Worm (Caenorhabditis elegans) whole organism, young adult: ENCODE results near the gene C49G7.12.

Experiments used
- C06A6.2 ChIP-seq: fragments of 200-800 bp; sonication (Bioruptor generic); conservative IDR thresholded peaks from 2 replicates; pipeline ENCODE4 v1.3.6; 2022; ENCODE audit warnings: missing genetic modification characterization, missing compliant biosample characterization
- C17E4.6 ChIP-seq: fragments of 200-800 bp; sonication (Bioruptor generic); IDR thresholded peaks from 2 replicates; pipeline ENCODE4 v1.3.6; 2022; ENCODE audit warnings: missing genetic modification reagents, missing genetic modification characterization, missing compliant biosample characterization
- F10E7.11 ChIP-seq: sonication (generic microtip); optimal IDR thresholded peaks from 2 replicates; lab custom pipeline; 2017; ENCODE audit warnings: mild to moderate bottlenecking, missing genetic modification characterization, moderate library complexity, missing compliant biosample characterization
- F37B4.10 ChIP-seq: fragments of 200-800 bp; sonication (Bioruptor generic); IDR thresholded peaks from 2 replicates; pipeline ENCODE4 v1.3.6; 2022; ENCODE audit warnings: missing genetic modification characterization, missing compliant biosample characterization
- F49E8.2 ChIP-seq: sonication (generic microtip); optimal IDR thresholded peaks from 3 replicates; lab custom pipeline; 2017; ENCODE audit warnings: missing genetic modification characterization, mild to moderate bottlenecking, missing compliant biosample characterization, antibody characterized with exemption, moderate library complexity; ENCODE audit not compliant: insufficient read depth
- attf-5 ChIP-seq: fragments of 200-800 bp; sonication (Bioruptor generic); optimal IDR thresholded peaks from 2 replicates; lab custom pipeline; 2018; ENCODE audit warnings: mild to moderate bottlenecking, missing genetic modification characterization, missing compliant biosample characterization
- bed-1 ChIP-seq: fragments of 200-800 bp; sonication (Bioruptor generic); IDR thresholded peaks from 2 replicates; pipeline ENCODE4 v1.3.6; 2022; ENCODE audit warnings: missing genetic modification reagents, missing genetic modification characterization, missing compliant biosample characterization
- cebp-1 ChIP-seq, 2 experiments: fragments of 200-800 bp in 1 of 2; sonication (Bioruptor generic) in 1 of 2; sonication (generic microtip) in 1 of 2; IDR thresholded peaks in 1 of 2; optimal IDR thresholded peaks in 1 of 2; 2 replicates each; pipeline versions ENCODE4 v1.3.6 to Lab custom; 2017 to 2022; ENCODE audit warnings: missing compliant biosample characterization in 2 of 2, missing genetic modification characterization in 2 of 2, mild to moderate bottlenecking in 1 of 2, missing genetic modification reagents in 1 of 2, moderate library complexity in 1 of 2
- cebp-2 ChIP-seq: fragments of 200-800 bp; sonication (Bioruptor generic); IDR thresholded peaks from 2 replicates; pipeline ENCODE4 v1.3.6; 2022; ENCODE audit warnings: missing genetic modification characterization, missing compliant biosample characterization
- ceh-91 ChIP-seq: fragments of 200-800 bp; sonication (Bioruptor generic); IDR thresholded peaks from 2 replicates; pipeline ENCODE4 v1.3.6; 2022; ENCODE audit warnings: missing genetic modification reagents, missing genetic modification characterization, missing compliant biosample characterization
- dox-1 ChIP-seq: fragments of 200-800 bp; sonication (Bioruptor generic); IDR thresholded peaks from 2 replicates; pipeline ENCODE4 v1.3.6; 2022; ENCODE audit warnings: missing genetic modification reagents, missing genetic modification characterization, missing compliant biosample characterization
- ekl-4 ChIP-seq: fragments of 200-800 bp; sonication (Bioruptor generic); IDR thresholded peaks from 2 replicates; pipeline ENCODE4 v1.3.6; 2022; ENCODE audit warnings: missing genetic modification reagents, missing genetic modification characterization, missing compliant biosample characterization
- him-1 ChIP-seq: sonication (generic microtip); optimal IDR thresholded peaks from 2 replicates; lab custom pipeline; 2016; ENCODE audit warnings: missing genotype, missing genetic modification reagents, missing genetic modification characterization, missing compliant biosample characterization
- hsf-1 ChIP-seq: fragments of 200-800 bp; sonication (Bioruptor generic); IDR thresholded peaks from 2 replicates; pipeline ENCODE4 v1.3.6; 2022; ENCODE audit warnings: missing genetic modification reagents, missing genetic modification characterization, missing compliant biosample characterization
- lin-54 ChIP-seq: fragments of 200-800 bp; sonication (Bioruptor generic); optimal IDR thresholded peaks from 2 replicates; lab custom pipeline; 2018; ENCODE audit warnings: mild to moderate bottlenecking, missing genetic modification characterization, missing compliant biosample characterization
- lsl-1 ChIP-seq: fragments of 200-800 bp; sonication (Bioruptor generic); optimal IDR thresholded peaks from 2 replicates; lab custom pipeline; 2018; ENCODE audit warnings: mild to moderate bottlenecking, missing genetic modification characterization, moderate library complexity, missing compliant biosample characterization
- lsy-27 ChIP-seq: sonication (generic microtip); optimal IDR thresholded peaks from 2 replicates; lab custom pipeline; 2017; ENCODE audit warnings: missing genetic modification characterization, mild to moderate bottlenecking, missing compliant biosample characterization, antibody characterized with exemption, missing genotype, borderline replicate concordance; ENCODE audit not compliant: insufficient read depth
- madf-3 ChIP-seq: fragments of 200-800 bp; sonication (Bioruptor generic); IDR thresholded peaks from 2 replicates; pipeline ENCODE4 v1.3.6; 2022; ENCODE audit warnings: missing genetic modification reagents, missing genetic modification characterization, missing compliant biosample characterization
- madf-6 ChIP-seq: fragments of 200-800 bp; sonication (Bioruptor generic); IDR thresholded peaks from 2 replicates; pipeline ENCODE4 v1.3.6; 2022; ENCODE audit warnings: missing genetic modification reagents, missing genetic modification characterization, missing compliant biosample characterization
- nfya-2 ChIP-seq: fragments of 200-800 bp; sonication (Bioruptor generic); IDR thresholded peaks from 2 replicates; pipeline ENCODE4 v1.3.6; 2022; ENCODE audit warnings: missing genetic modification reagents, missing genetic modification characterization, missing compliant biosample characterization
- nhr-80 ChIP-seq: sonication (generic microtip); optimal IDR thresholded peaks from 2 replicates; lab custom pipeline; 2016; ENCODE audit warnings: missing genetic modification characterization, missing compliant biosample characterization
- snpc-3.4 ChIP-seq: sonication (generic microtip); optimal IDR thresholded peaks from 2 replicates; lab custom pipeline; 2017; ENCODE audit warnings: missing genetic modification characterization, mild to moderate bottlenecking, missing compliant biosample characterization, antibody characterized with exemption, moderate library complexity, missing genotype, missing genetic modification reagents
- somi-1 ChIP-seq: fragments of 200-800 bp; sonication (Bioruptor generic); optimal IDR thresholded peaks from 2 replicates; lab custom pipeline; 2018; ENCODE audit warnings: mild to moderate bottlenecking, missing genetic modification characterization, missing compliant biosample characterization
- unc-130 ChIP-seq: sonication (generic microtip); optimal IDR thresholded peaks from 2 replicates; lab custom pipeline; 2016; ENCODE audit warnings: missing genetic modification reagents, missing genetic modification characterization, missing compliant biosample characterization
- unc-62 ChIP-seq: fragments of 150-350 bp; optimal IDR thresholded peaks from 2 replicates; lab custom pipeline; 2014; ENCODE audit warnings: missing biosample characterization, missing genetic modification reagents, missing genetic modification characterization
- ztf-25 ChIP-seq: fragments of 200-800 bp; sonication (Bioruptor generic); IDR thresholded peaks from 2 replicates; pipeline ENCODE4 v1.3.6; 2022; ENCODE audit warnings: missing genetic modification reagents, missing genetic modification characterization, missing compliant biosample characterization
- ztf-26 ChIP-seq: sonication (generic microtip); optimal IDR thresholded peaks from 2 replicates; lab custom pipeline; 2017; ENCODE audit warnings: missing genetic modification characterization, missing compliant biosample characterization

Gene C49G7.12

DNA sequence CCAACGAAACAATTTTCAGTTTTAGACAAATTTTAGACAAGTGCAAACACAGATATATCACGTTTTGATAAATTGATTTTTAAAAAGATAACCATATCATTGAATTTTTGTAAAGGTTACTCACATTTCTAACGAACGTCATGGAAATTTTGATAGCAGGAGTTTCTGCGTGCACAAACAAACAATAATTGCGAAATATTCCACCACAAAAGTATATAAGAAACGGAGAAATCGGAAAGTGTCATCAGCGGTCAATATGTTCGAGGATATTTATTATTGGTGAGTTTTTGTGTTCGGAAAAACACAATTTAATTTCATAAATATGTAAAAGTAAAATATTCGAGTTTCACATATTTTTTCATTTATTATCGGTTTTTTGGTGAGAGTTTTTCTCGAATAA, 3.9 kb upstream of the C49G7.12 start, which contains the start of gene C49G7.7:
Gene C49G7.7 (plus strand): TSS at position 174 of the 400 bp plus-strand sequence.
- no peak for TF ChIP-seq lin-54 (GFP tag; lab: Kevin White, UChicago)
- TF ChIP-seq unc-130, result no peak
- TF ChIP-seq cebp-1 (GFP tag; IDR thresholded peaks at IDR 0.05; lab: Robert Waterston, UW), result peak; percentile 19; the same call in 1 of the 2 replicates
- peak; percentile 87 for TF ChIP-seq cebp-1 (tag; optimal IDR thresholded peaks at IDR 0.05; lab: Kevin White, UChicago)

DNA sequence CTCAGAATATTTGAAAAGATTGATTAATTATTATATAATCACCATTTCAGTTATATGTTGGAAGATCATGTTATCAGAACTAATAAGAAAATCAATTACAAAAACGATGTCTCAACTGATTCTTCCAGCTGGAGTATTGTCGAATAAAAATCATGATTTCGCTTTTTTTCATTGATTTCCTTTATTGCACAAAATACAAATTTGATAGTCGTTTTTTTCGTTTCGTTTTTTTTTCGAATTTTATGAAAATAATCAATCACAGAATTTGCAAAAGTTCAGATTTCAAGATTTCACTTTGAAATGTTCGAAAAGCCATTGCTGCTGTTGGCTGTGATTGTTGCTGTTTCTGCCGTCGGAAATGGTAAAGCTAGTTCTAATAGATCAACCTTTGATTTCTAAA, 2.4 kb upstream of the C49G7.12 start, which contains the start of gene C49G7.13:
Gene C49G7.13 (plus strand): TSS at position 301 of the 400 bp plus-strand sequence.
- no peak for TF ChIP-seq lsy-27 (tag; lab: Kevin White, UChicago)
- no peak for TF ChIP-seq F10E7.11 (tag; lab: Kevin White, UChicago)

DNA sequence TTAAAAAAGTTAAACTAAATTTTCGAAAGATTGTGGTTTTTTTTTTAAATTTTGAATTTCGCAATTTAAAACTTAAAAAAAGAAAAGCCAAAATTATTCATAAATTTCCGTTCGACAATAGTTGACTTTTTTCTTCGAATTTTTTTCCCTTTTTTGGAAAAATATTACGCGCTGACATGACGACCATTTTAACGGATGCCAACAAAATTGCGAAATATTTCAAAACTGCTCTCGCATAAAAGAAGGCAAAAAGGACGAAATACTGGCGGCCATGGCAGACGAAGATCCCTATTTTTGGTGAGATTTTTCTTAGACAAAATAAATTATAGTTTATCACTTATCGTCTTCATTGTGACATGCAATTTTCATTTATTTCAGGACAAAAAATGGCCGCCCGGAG, 347 bp downstream of the C49G7.12 start:
- TF ChIP-seq cebp-1 (GFP tag; IDR thresholded peaks at IDR 0.05; lab: Robert Waterston, UW) (no peak), cebp-1 (tag; optimal IDR thresholded peaks at IDR 0.05; lab: Kevin White, UChicago) (peak; percentile 91), lsl-1 (no peak)

DNA sequence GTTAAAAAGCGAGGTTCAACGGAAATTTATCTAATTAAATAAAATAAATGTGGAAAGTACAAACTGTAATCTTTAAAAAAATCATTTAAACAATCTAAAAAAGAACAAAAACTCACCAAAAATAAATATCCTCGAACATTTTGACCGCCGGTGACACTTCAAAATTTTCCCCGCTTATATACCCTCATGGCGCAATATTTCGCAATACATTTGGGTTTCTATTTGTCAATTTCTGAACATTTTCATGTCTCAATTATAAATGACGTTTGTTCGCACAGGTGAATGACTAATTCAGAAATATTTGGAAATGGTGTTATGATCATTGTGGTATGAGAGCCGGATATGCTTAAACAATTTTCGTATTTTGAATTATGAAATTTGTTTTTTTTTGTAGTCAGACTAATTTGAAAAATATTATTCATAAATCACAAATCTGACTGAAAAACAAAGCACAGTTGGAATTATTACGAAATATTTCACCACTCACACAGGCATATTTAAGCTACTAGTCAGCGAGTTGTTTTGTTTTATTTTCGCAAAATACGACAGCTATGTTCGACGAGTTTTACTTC, 3.7 kb downstream of the C49G7.12 start, which contains the start of the genes C49G7.10 and irg-2:
Gene C49G7.10 (minus strand): TSS at position 169 of the 572 bp plus-strand sequence.
Gene irg-2 (plus strand): TSS at position 329 of the 572 bp plus-strand sequence.
- peak; percentile 85; the same call in 1 of the 2 replicates for TF ChIP-seq cebp-2 (GFP tag; lab: Robert Waterston, UW)
- no peak for TF ChIP-seq dox-1 (GFP tag; lab: Robert Waterston, UW)
- TF ChIP-seq attf-5 (GFP tag; lab: Kevin White, UChicago), result peak; percentile 35
- no peak for TF ChIP-seq somi-1 (GFP tag; lab: Kevin White, UChicago)
- no peak for TF ChIP-seq ztf-25 (GFP tag; lab: Robert Waterston, UW)
- TF ChIP-seq C06A6.2, result no peak
- TF ChIP-seq nhr-80 (tag; lab: Kevin White, UChicago), result peak; percentile 30
- peak; percentile 51 for TF ChIP-seq unc-62 (GFP tag; lab: Kevin White, UChicago)
- no peak for TF ChIP-seq madf-6
- TF ChIP-seq hsf-1 (GFP tag; lab: Robert Waterston, UW), result no peak
- TF ChIP-seq him-1 (tag; lab: Kevin White, UChicago), result no peak
- peak; percentile 98 for TF ChIP-seq cebp-1 (GFP tag; IDR thresholded peaks at IDR 0.05; lab: Robert Waterston, UW)
- peak; percentile 100 for TF ChIP-seq cebp-1 (tag; optimal IDR thresholded peaks at IDR 0.05; lab: Kevin White, UChicago)
- no peak for TF ChIP-seq ztf-26 (tag; lab: Kevin White, UChicago)
- no peak for TF ChIP-seq C17E4.6 (GFP tag; lab: Robert Waterston, UW)
- no peak for TF ChIP-seq ceh-91
- no peak for TF ChIP-seq ekl-4 (GFP tag; lab: Robert Waterston, UW)
- TF ChIP-seq nfya-2 (GFP tag; lab: Robert Waterston, UW), result no peak

DNA sequence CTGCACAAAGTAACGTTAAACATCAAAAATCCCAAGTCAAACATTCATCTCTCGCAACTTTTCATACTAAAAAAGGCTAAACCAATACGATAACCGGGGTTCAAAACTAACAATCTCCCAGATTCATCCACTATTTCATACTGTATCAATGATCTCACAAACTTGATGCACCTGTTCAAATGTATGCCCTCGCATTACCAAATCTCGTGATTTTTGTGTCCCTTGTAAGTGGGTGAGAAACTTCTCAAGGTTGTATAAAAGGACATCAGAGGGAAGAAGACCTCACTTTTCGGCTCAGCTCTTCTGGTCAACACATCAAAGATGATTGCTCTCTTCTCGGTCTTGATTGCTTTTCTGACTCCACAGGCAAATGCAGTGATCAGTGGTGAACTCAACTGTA, 5.4 kb downstream of the C49G7.12 start, which contains the start of gene phat-3:
Gene phat-3 (plus strand): TSS at position 301 of the 400 bp plus-strand sequence.
- no peak for TF ChIP-seq madf-3 (GFP tag; lab: Robert Waterston, UW)
- 0 out of 2 replicates have a peak, but pooled peaks have one; percentile 52 for TF ChIP-seq F37B4.10 (GFP tag; lab: Robert Waterston, UW)
- TF ChIP-seq snpc-3.4 (tag; lab: Kevin White, UChicago), result no peak
- TF ChIP-seq, all 124 proteins: peak for 1

DNA sequence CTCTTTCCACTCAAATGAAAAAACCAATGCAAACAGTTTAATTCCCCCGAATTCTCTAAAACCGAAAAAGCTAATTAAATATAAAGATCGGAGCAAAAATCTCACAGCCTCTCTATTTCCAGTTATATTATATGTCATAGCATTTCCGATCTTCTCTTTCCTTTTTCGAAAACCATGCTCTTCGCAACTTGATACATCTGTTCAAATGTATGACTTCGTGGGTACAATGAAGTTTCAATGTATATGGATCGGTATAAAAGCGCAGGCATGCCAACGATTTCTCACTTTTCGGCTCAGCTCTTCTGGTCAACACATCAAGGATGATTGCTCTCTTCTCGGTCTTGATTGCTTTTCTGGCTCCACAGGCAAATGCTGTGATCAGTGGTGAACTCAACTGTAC, 7.9 kb downstream of the C49G7.12 start, which contains the start of gene phat-7:
Gene phat-7 (plus strand): TSS at position 301 of the 400 bp plus-strand sequence.
- no peak for TF ChIP-seq F49E8.2 (tag; lab: Kevin White, UChicago)
- no peak for TF ChIP-seq ztf-25 (GFP tag; lab: Robert Waterston, UW)
- no peak for TF ChIP-seq bed-1 (GFP tag; lab: Robert Waterston, UW)
- TF ChIP-seq, all 124 proteins: peak for 0
